Worm (Caenorhabditis elegans) whole organism, late embryonic: ENCODE results near the gene F16G10.9.

ENCODE experiments used
- C38D4.7 ChIP-seq: fragments of 200-800 bp; sonication (Bioruptor generic); optimal IDR thresholded peaks from 2 replicates; lab custom pipeline; 2018; ENCODE audit warnings: mild to moderate bottlenecking, missing genetic modification characterization, moderate library complexity, missing compliant biosample characterization
- F13H6.1 ChIP-seq: sonication (generic microtip); optimal IDR thresholded peaks from 2 replicates; lab custom pipeline; 2016; ENCODE audit warnings: missing genetic modification characterization, missing compliant biosample characterization
- K02D7.2 ChIP-seq: sonication (generic microtip); optimal IDR thresholded peaks from 2 replicates; lab custom pipeline; 2017; ENCODE audit warnings: mild to moderate bottlenecking, missing genetic modification characterization, missing compliant biosample characterization
- Y22D7AL.16 ChIP-seq: sonication (generic microtip); optimal IDR thresholded peaks from 2 replicates; lab custom pipeline; 2016; ENCODE audit warnings: missing genetic modification characterization, missing compliant biosample characterization
- ahr-1 ChIP-seq: sonication (generic microtip); optimal IDR thresholded peaks from 2 replicates; lab custom pipeline; 2016; ENCODE audit warnings: missing genetic modification characterization, missing compliant biosample characterization
- ceh-14 ChIP-seq: sonication (generic microtip); optimal IDR thresholded peaks from 2 replicates; lab custom pipeline; 2016; ENCODE audit warnings: missing genotype, missing genetic modification characterization, missing compliant biosample characterization
- ceh-22 ChIP-seq: sonication (generic microtip); optimal IDR thresholded peaks from 2 replicates; lab custom pipeline; 2017; ENCODE audit warnings: missing biosample characterization, missing genetic modification characterization
- ceh-30 ChIP-seq: fragments of 150-350 bp; optimal IDR thresholded peaks from 2 replicates; lab custom pipeline; 2014; ENCODE audit warnings: missing biosample characterization, missing genetic modification characterization
- ceh-34 ChIP-seq: sonication (generic microtip); optimal IDR thresholded peaks from 2 replicates; lab custom pipeline; 2016; ENCODE audit warnings: mild to moderate bottlenecking, missing genetic modification characterization, missing compliant biosample characterization
- ceh-48 ChIP-seq: sonication (generic microtip); optimal IDR thresholded peaks from 2 replicates; lab custom pipeline; 2016; ENCODE audit warnings: missing genetic modification characterization, inconsistent platforms, missing compliant biosample characterization
- ceh-9 ChIP-seq: sonication (generic microtip); optimal IDR thresholded peaks from 2 replicates; lab custom pipeline; 2016; ENCODE audit warnings: mild to moderate bottlenecking, missing genetic modification characterization, inconsistent platforms, missing compliant biosample characterization
- elt-2 ChIP-seq: sonication (generic microtip); optimal IDR thresholded peaks from 2 replicates; lab custom pipeline; 2016; ENCODE audit warnings: missing genetic modification reagents, missing genetic modification characterization, missing compliant biosample characterization
- ets-4 ChIP-seq: sonication (generic microtip); optimal IDR thresholded peaks from 2 replicates; lab custom pipeline; 2016; ENCODE audit warnings: missing genetic modification characterization, missing compliant biosample characterization
- fkh-10 ChIP-seq: fragments of 150-350 bp; optimal IDR thresholded peaks from 2 replicates; lab custom pipeline; 2014; ENCODE audit warnings: missing biosample characterization, missing genetic modification reagents, missing genetic modification characterization
- fkh-6 ChIP-seq: sonication (generic microtip); optimal IDR thresholded peaks from 2 replicates; lab custom pipeline; 2016; ENCODE audit warnings: missing genetic modification characterization, missing compliant biosample characterization
- hlh-13 ChIP-seq: fragments of 200-800 bp; sonication (Bioruptor generic); optimal IDR thresholded peaks from 2 replicates; lab custom pipeline; 2018; ENCODE audit warnings: mild to moderate bottlenecking, missing genetic modification characterization, missing compliant biosample characterization
- hlh-6 ChIP-seq: sonication (generic microtip); optimal IDR thresholded peaks from 2 replicates; lab custom pipeline; 2016; ENCODE audit warnings: missing genotype, missing genetic modification characterization, missing compliant biosample characterization
- hlh-8 ChIP-seq: sonication (generic microtip); optimal IDR thresholded peaks from 2 replicates; lab custom pipeline; 2016; ENCODE audit warnings: missing genotype, missing genetic modification characterization, missing compliant biosample characterization
- lim-6 ChIP-seq: sonication (generic microtip); optimal IDR thresholded peaks from 2 replicates; lab custom pipeline; 2016; ENCODE audit warnings: missing genetic modification characterization, missing compliant biosample characterization
- nfya-1 ChIP-seq: sonication (generic microtip); optimal IDR thresholded peaks from 2 replicates; lab custom pipeline; 2017; ENCODE audit warnings: missing genetic modification characterization, mild to moderate bottlenecking, missing compliant biosample characterization, antibody characterized with exemption, moderate library complexity
- nhr-11 ChIP-seq: fragments of 150-350 bp; optimal IDR thresholded peaks from 2 replicates; lab custom pipeline; 2014; ENCODE audit warnings: missing biosample characterization, missing genetic modification characterization
- nhr-232 ChIP-seq: sonication (generic microtip); optimal IDR thresholded peaks from 2 replicates; lab custom pipeline; 2016; ENCODE audit warnings: missing genetic modification characterization, missing compliant biosample characterization
- pag-3 ChIP-seq: sonication (generic microtip); optimal IDR thresholded peaks from 2 replicates; lab custom pipeline; 2016; ENCODE audit warnings: missing compliant biosample characterization, missing genetic modification characterization, borderline replicate concordance
- pha-2 ChIP-seq: sonication (generic microtip); optimal IDR thresholded peaks from 2 replicates; lab custom pipeline; 2017; ENCODE audit warnings: mild to moderate bottlenecking, missing genetic modification characterization, missing compliant biosample characterization
- pha-4 ChIP-seq: fragments of 150-350 bp; optimal IDR thresholded peaks from 2 replicates; lab custom pipeline; 2018; ENCODE audit warnings: missing biosample characterization, missing genetic modification reagents, missing genetic modification characterization
- pros-1 ChIP-seq: fragments of 150-350 bp; optimal IDR thresholded peaks from 2 replicates; lab custom pipeline; 2014; ENCODE audit warnings: missing biosample characterization, missing genetic modification reagents, missing genetic modification characterization
- rnt-1 ChIP-seq: sonication (generic microtip); optimal IDR thresholded peaks from 2 replicates; lab custom pipeline; 2016; ENCODE audit warnings: missing genetic modification characterization, missing compliant biosample characterization
- syd-9 ChIP-seq: sonication (generic microtip); optimal IDR thresholded peaks from 2 replicates; lab custom pipeline; 2016; ENCODE audit warnings: mild to moderate bottlenecking, missing genetic modification characterization, moderate library complexity, missing compliant biosample characterization
- tbx-7 ChIP-seq: sonication (generic microtip); optimal IDR thresholded peaks from 2 replicates; lab custom pipeline; 2016; ENCODE audit warnings: missing genotype, missing genetic modification characterization, missing compliant biosample characterization
- unc-3 ChIP-seq, 2 experiments: fragments of 200-800 bp in 1 of 2; sonication (Bioruptor generic) in 1 of 2; sonication (generic microtip) in 1 of 2; conservative IDR thresholded peaks in 1 of 2; optimal IDR thresholded peaks in 1 of 2; 2 replicates each; pipeline versions ENCODE4 v1.3.6 to Lab custom; 2016 to 2022; ENCODE audit warnings: missing compliant biosample characterization in 2 of 2, missing genetic modification characterization in 2 of 2, missing genetic modification reagents in 1 of 2
- unc-86 ChIP-seq: sonication (generic microtip); optimal IDR thresholded peaks from 2 replicates; lab custom pipeline; 2016; ENCODE audit warnings: missing genetic modification characterization, missing compliant biosample characterization
- zip-5 ChIP-seq: sonication (generic microtip); optimal IDR thresholded peaks from 2 replicates; lab custom pipeline; 2016; ENCODE audit warnings: missing genetic modification characterization, missing compliant biosample characterization

F16G10.9 gene

ce11 chrII:2385495-2385894 is at the start of gene F16G10.9:
F16G10.9 (minus strand) TSS chrII:2385595.
- TF ChIP-seq fkh-6 (tag; lab: Kevin White, UChicago) (no peak), zip-5 (tag; lab: Kevin White, UChicago) (no peak), tbx-7 (tag; lab: Kevin White, UChicago) (no peak), rnt-1 (tag; lab: Kevin White, UChicago) (no peak)

- TF ChIP-seq ceh-48 (tag; lab: Kevin White, UChicago), result peak; percentile 55
- no peak for TF ChIP-seq ets-4
- TF ChIP-seq, all 69 proteins: peak for 1
These were observed 46.6 kb upstream of the F16G10.9 start, which contains the start of gene ceh-86 for ce11 chrII:2431972-2432371. ceh-86 (minus strand) TSS chrII:2432072.

- TF ChIP-seq ceh-22 (tag; lab: Kevin White, UChicago) (no peak), pros-1 (no peak), pag-3 (no peak)
These were observed 37.0 kb upstream of the F16G10.9 start for ce11 chrII:2422427-2422826.

ce11 chrII:2421905-2422304 is 36.5 kb upstream of the F16G10.9 start, which contains the start of gene F42G2.2:
F42G2.2 (plus strand) TSS chrII:2422205.
- TF ChIP-seq ceh-30 (tag; lab: Kevin White, UChicago) (no peak), ahr-1 (tag; lab: Kevin White, UChicago) (no peak), C38D4.7 (GFP tag; lab: Kevin White, UChicago) (no peak), nfya-1 (tag; lab: Kevin White, UChicago) (no peak), pros-1 (no peak), Y22D7AL.16 (no peak), ceh-48 (tag; lab: Kevin White, UChicago) (no peak), nhr-11 (no peak), F13H6.1 (tag; lab: Kevin White, UChicago) (no peak), ceh-9 (tag; lab: Kevin White, UChicago) (no peak), hlh-13 (GFP tag; lab: Kevin White, UChicago) (no peak), hlh-8 (tag; lab: Kevin White, UChicago) (no peak), unc-86 (tag; lab: Kevin White, UChicago) (no peak), hlh-6 (tag; lab: Kevin White, UChicago) (no peak), fkh-10 (GFP tag; lab: Kevin White, UChicago) (no peak), pha-2 (tag; lab: Kevin White, UChicago) (no peak), nhr-232 (tag; lab: Kevin White, UChicago) (no peak), pag-3 (no peak), K02D7.2 (tag; lab: Kevin White, UChicago) (no peak), ceh-14 (tag; lab: Kevin White, UChicago) (no peak)

ce11 chrII:2421185-2421584 is 35.8 kb upstream of the F16G10.9 start:
- no peak for TF ChIP-seq ceh-34 (tag; lab: Kevin White, UChicago)
- peak; percentile 24 for TF ChIP-seq elt-2 (tag; lab: Kevin White, UChicago)
- TF ChIP-seq, all 69 proteins: peak for 1

- TF ChIP-seq syd-9 (no peak), elt-2 (tag; lab: Kevin White, UChicago) (peak; percentile 21)
These were observed 35.3 kb upstream of the F16G10.9 start for ce11 chrII:2420685-2421084.

- TF ChIP-seq lim-6 (tag; lab: Kevin White, UChicago) (no peak), pha-4 (tag; lab: Kevin White, UChicago) (no peak), ceh-34 (tag; lab: Kevin White, UChicago) (no peak), unc-3 (GFP tag; conservative IDR thresholded peaks at IDR 0.05; lab: Robert Waterston, UW) (no peak), unc-3 (tag; optimal IDR thresholded peaks at IDR 0.05; lab: Kevin White, UChicago) (no peak), ceh-22 (tag; lab: Kevin White, UChicago) (no peak)
These were observed 33.4 kb upstream of the F16G10.9 start, which contains the start of gene fbxc-20 for ce11 chrII:2418836-2419235. fbxc-20 (plus strand) TSS chrII:2419136.
